Worm (Caenorhabditis elegans) whole organism, L1 larva: ENCODE data around the gene dnc-3.

Experiments
- aly-2 ChIP-seq: fragments of 150-350 bp; optimal IDR thresholded peaks from 2 replicates; lab custom pipeline; 2014; ENCODE audit warnings: missing biosample characterization, missing genetic modification characterization
- ces-1 ChIP-seq: fragments of 150-350 bp; optimal IDR thresholded peaks from 2 replicates; lab custom pipeline; 2014; ENCODE audit warnings: missing biosample characterization, missing genetic modification reagents, missing genetic modification characterization
- lin-39 ChIP-seq: fragments of 150-350 bp; optimal IDR thresholded peaks from 2 replicates; lab custom pipeline; 2014; ENCODE audit warnings: missing biosample characterization, missing genetic modification reagents, missing genetic modification characterization

ce11 chrII:3555281-3555680 is 1.8 kb downstream of the dnc-3 start:
- TF ChIP-seq aly-2 (tag; lab: Kevin White, UChicago) (no peak), lin-39 (tag; lab: Kevin White, UChicago) (no peak), ces-1 (GFP tag; lab: Kevin White, UChicago) (no peak)
